Fruit fly (Drosophila melanogaster) whole organism, embryonic: ENCODE measurements around the gene CG4101.

Source experiments
- Bteb2 ChIP-seq: fragments of 200-800 bp; sonication (Bioruptor generic); optimal IDR thresholded peaks from 2 replicates; lab custom pipeline; 2016; ENCODE audit warnings: missing biosample characterization, missing genetic modification characterization
- CG10147 ChIP-seq: fragments of 200-800 bp; sonication (Bioruptor generic); optimal IDR thresholded peaks from 2 replicates; lab custom pipeline; 2019; ENCODE audit warnings: missing biosample characterization, mild to moderate bottlenecking, missing genetic modification characterization, moderate library complexity
- CG10431 ChIP-seq: fragments of 200-800 bp; sonication (Bioruptor generic); optimal IDR thresholded peaks from 3 replicates; lab custom pipeline; 2018; ENCODE audit warnings: missing biosample characterization, mild to moderate bottlenecking, missing genetic modification characterization
- CG11560 ChIP-seq: fragments of 200-800 bp; sonication (Bioruptor generic); IDR thresholded peaks from 3 replicates; pipeline ENCODE4 v1.3.6; 2022; ENCODE audit warnings: missing biosample characterization, missing genetic modification characterization
- CG11696 ChIP-seq: fragments of 200-800 bp; sonication (Bioruptor generic); IDR thresholded peaks from 2 replicates; pipeline ENCODE4 v1.3.6; 2022; ENCODE audit warnings: missing biosample characterization, missing genetic modification characterization
- CG12155 ChIP-seq: fragments of 200-800 bp; sonication (Bioruptor generic); optimal IDR thresholded peaks from 3 replicates; lab custom pipeline; 2016; ENCODE audit warnings: missing biosample characterization, missing genetic modification characterization
- CG13287 ChIP-seq: fragments of 200-800 bp; sonication (Bioruptor generic); IDR thresholded peaks from 2 replicates; pipeline ENCODE4 v1.3.6; 2022; ENCODE audit warnings: missing biosample characterization, missing genetic modification characterization; ENCODE audit not compliant: partially characterized antibody
- CG15514 ChIP-seq: fragments of 200-800 bp; sonication (Bioruptor generic); optimal IDR thresholded peaks from 3 replicates; lab custom pipeline; 2017; ENCODE audit warnings: missing biosample characterization, missing genetic modification characterization, mild to moderate bottlenecking, moderate library complexity, missing genetic modification reagents
- CG1602 ChIP-seq: fragments of 200-800 bp; sonication (Bioruptor generic); optimal IDR thresholded peaks from 3 replicates; lab custom pipeline; 2016; ENCODE audit warnings: missing biosample characterization, missing genetic modification characterization
- CG1603 ChIP-seq: fragments of 200-800 bp; sonication (Bioruptor generic); optimal IDR thresholded peaks from 2 replicates; lab custom pipeline; 2019; ENCODE audit warnings: missing biosample characterization, mild to moderate bottlenecking, missing genetic modification characterization, moderate library complexity
- CG1647 ChIP-seq: fragments of 200-800 bp; sonication (Bioruptor generic); optimal IDR thresholded peaks from 3 replicates; lab custom pipeline; 2016; ENCODE audit warnings: missing biosample characterization, missing genetic modification characterization
- CG2875 ChIP-seq: fragments of 200-800 bp; sonication (Bioruptor generic); optimal IDR thresholded peaks from 2 replicates; lab custom pipeline; 2017; ENCODE audit warnings: missing biosample characterization, mild to moderate bottlenecking, missing genetic modification characterization, missing genetic modification reagents
- CG31365 ChIP-seq: fragments of 200-800 bp; sonication (Bioruptor generic); optimal IDR thresholded peaks from 2 replicates; lab custom pipeline; 2018; ENCODE audit warnings: missing biosample characterization, mild to moderate bottlenecking, missing genetic modification characterization
- CG3847 ChIP-seq: fragments of 200-800 bp; sonication (Bioruptor generic); IDR thresholded peaks from 2 replicates; pipeline ENCODE4 v1.3.6; 2022; ENCODE audit warnings: missing biosample characterization, missing genetic modification characterization
- CG42726 ChIP-seq: fragments of 200-800 bp; sonication (Bioruptor generic); IDR thresholded peaks from 2 replicates; pipeline ENCODE4 v1.3.6; 2022; ENCODE audit warnings: missing biosample characterization, missing genetic modification characterization; ENCODE audit not compliant: partially characterized antibody
- CG6791 ChIP-seq: fragments of 200-800 bp; sonication (Bioruptor generic); IDR thresholded peaks from 3 replicates; pipeline ENCODE4 v1.3.6; 2022; ENCODE audit warnings: missing biosample characterization, missing genetic modification characterization; ENCODE audit not compliant: partially characterized antibody
- CG7556 ChIP-seq: fragments of 200-800 bp; sonication (Bioruptor generic); optimal IDR thresholded peaks from 2 replicates; lab custom pipeline; 2017; ENCODE audit warnings: missing biosample characterization, mild to moderate bottlenecking, missing genetic modification characterization
- CG9437 ChIP-seq: fragments of 200-800 bp; sonication (Bioruptor generic); optimal IDR thresholded peaks from 2 replicates; lab custom pipeline; 2018; ENCODE audit warnings: missing biosample characterization, mild to moderate bottlenecking, missing genetic modification characterization
- CHES-1-like ChIP-seq: fragments of 200-800 bp; sonication (Bioruptor generic); optimal IDR thresholded peaks from 2 replicates; lab custom pipeline; 2016; ENCODE audit warnings: missing biosample characterization, missing genetic modification characterization
- CTCF ChIP-seq: fragments of 200-800 bp; sonication (Bioruptor generic); optimal IDR thresholded peaks from 2 replicates; lab custom pipeline; 2017; ENCODE audit warnings: missing biosample characterization, mild to moderate bottlenecking, missing genetic modification characterization, moderate library complexity
- D19B ChIP-seq: fragments of 200-800 bp; sonication (Bioruptor generic); optimal IDR thresholded peaks from 2 replicates; lab custom pipeline; 2017; ENCODE audit warnings: missing biosample characterization, mild to moderate bottlenecking, missing genetic modification characterization
- Dek ChIP-seq: fragments of 200-800 bp; sonication (Bioruptor generic); optimal IDR thresholded peaks from 3 replicates; lab custom pipeline; 2019; ENCODE audit warnings: missing biosample characterization, mild to moderate bottlenecking, missing genetic modification characterization, moderate library complexity
- Dfd ChIP-seq, 2 experiments: fragments of >200 bp; optimal IDR thresholded peaks; 2 replicates each; lab custom pipeline; 2017; ENCODE audit warnings: missing biosample characterization in 2 of 2, missing genetic modification characterization in 2 of 2
- Fer2 ChIP-seq: fragments of 200-800 bp; sonication (Bioruptor generic); optimal IDR thresholded peaks from 2 replicates; lab custom pipeline; 2018; ENCODE audit warnings: missing biosample characterization, mild to moderate bottlenecking, missing genetic modification characterization, moderate library complexity
- Gug ChIP-seq: fragments of 200-800 bp; sonication (Bioruptor generic); IDR thresholded peaks from 4 replicates; pipeline ENCODE4 v1.3.6; 2022; ENCODE audit warnings: missing biosample characterization, missing genetic modification characterization
- HmgZ ChIP-seq: fragments of 200-800 bp; sonication (Bioruptor generic); optimal IDR thresholded peaks from 2 replicates; lab custom pipeline; 2018; ENCODE audit warnings: missing biosample characterization, mild to moderate bottlenecking, missing genetic modification characterization
- Lhr ChIP-seq: fragments of 200-800 bp; sonication (Bioruptor generic); optimal IDR thresholded peaks from 3 replicates; lab custom pipeline; 2017; ENCODE audit warnings: mild to moderate bottlenecking, missing biosample characterization, missing genetic modification reagents, missing genetic modification characterization
- MESR4 ChIP-seq: fragments of 200-800 bp; sonication (Bioruptor generic); optimal IDR thresholded peaks from 2 replicates; lab custom pipeline; 2018; ENCODE audit warnings: missing biosample characterization, mild to moderate bottlenecking, missing genetic modification characterization, moderate library complexity
- Pdp1 ChIP-seq, 2 experiments: fragments of 200-800 bp; sonication (Bioruptor generic); optimal IDR thresholded peaks; 3 replicates each; lab custom pipeline; 2016; ENCODE audit warnings: missing biosample characterization in 2 of 2, missing genetic modification characterization in 2 of 2, mild to moderate bottlenecking in 1 of 2, moderate library complexity in 1 of 2
- Ptx1 ChIP-seq: fragments of 200-800 bp; sonication (Bioruptor generic); IDR thresholded peaks from 2 replicates; pipeline ENCODE4 v1.3.6; 2022; ENCODE audit warnings: missing biosample characterization, missing genetic modification characterization
- Sin3A ChIP-seq: fragments of >200 bp; optimal IDR thresholded peaks from 2 replicates; lab custom pipeline; 2018
- amos ChIP-seq: fragments of 200-800 bp; sonication (Bioruptor generic); IDR thresholded peaks from 2 replicates; pipeline ENCODE4 v1.3.6; 2022; ENCODE audit warnings: missing biosample characterization, missing genetic modification characterization; ENCODE audit not compliant: partially characterized antibody
- ato ChIP-seq: fragments of 200-800 bp; sonication (Bioruptor generic); IDR thresholded peaks from 2 replicates; pipeline ENCODE4 v1.3.6; 2022; ENCODE audit warnings: missing biosample characterization, missing genetic modification characterization; ENCODE audit not compliant: partially characterized antibody
- dan ChIP-seq: fragments of 200-800 bp; sonication (Bioruptor generic); IDR thresholded peaks from 2 replicates; pipeline ENCODE4 v1.3.6; 2022; ENCODE audit warnings: missing biosample characterization, missing genetic modification characterization
- esg ChIP-seq: fragments of 200-800 bp; sonication (Bioruptor generic); conservative IDR thresholded peaks from 2 replicates; pipeline ENCODE4 v1.3.6; 2022; ENCODE audit warnings: missing biosample characterization, missing genetic modification characterization
- ewg ChIP-seq: fragments of 200-800 bp; sonication (Bioruptor generic); optimal IDR thresholded peaks from 3 replicates; lab custom pipeline; 2017; ENCODE audit warnings: mild to moderate bottlenecking, missing biosample characterization, missing genetic modification reagents, missing genetic modification characterization
- h ChIP-seq: fragments of >200 bp; optimal IDR thresholded peaks from 2 replicates; lab custom pipeline; 2017
- her ChIP-seq: fragments of 200-800 bp; sonication (Bioruptor generic); optimal IDR thresholded peaks from 2 replicates; lab custom pipeline; 2016; ENCODE audit warnings: missing biosample characterization, missing genetic modification characterization
- knrl ChIP-seq: fragments of 200-800 bp; sonication (Bioruptor generic); IDR thresholded peaks from 3 replicates; pipeline ENCODE4 v1.3.6; 2022; ENCODE audit warnings: missing biosample characterization, missing genetic modification characterization; ENCODE audit not compliant: partially characterized antibody
- lilli ChIP-seq: fragments of 200-800 bp; sonication (Bioruptor generic); optimal IDR thresholded peaks from 3 replicates; lab custom pipeline; 2016; ENCODE audit warnings: missing biosample characterization, missing genetic modification characterization
- nau ChIP-seq: fragments of 200-800 bp; sonication (Bioruptor generic); optimal IDR thresholded peaks from 3 replicates; lab custom pipeline; 2017; ENCODE audit warnings: missing biosample characterization, mild to moderate bottlenecking, missing genetic modification characterization, missing genetic modification reagents
- oc ChIP-seq: fragments of 200-800 bp; sonication (Bioruptor generic); optimal IDR thresholded peaks from 2 replicates; lab custom pipeline; 2018; ENCODE audit warnings: missing biosample characterization, mild to moderate bottlenecking, missing genetic modification characterization, moderate library complexity
- peb ChIP-seq: fragments of 200-800 bp; sonication (Bioruptor generic); IDR thresholded peaks from 2 replicates; pipeline ENCODE4 v1.3.6; 2022; ENCODE audit warnings: missing biosample characterization, missing genetic modification characterization
- pho ChIP-seq: fragments of 200-800 bp; sonication (Bioruptor generic); optimal IDR thresholded peaks from 2 replicates; lab custom pipeline; 2016; ENCODE audit warnings: missing biosample characterization, missing genetic modification characterization
- ro ChIP-seq: fragments of 200-800 bp; sonication (Bioruptor generic); IDR thresholded peaks from 2 replicates; pipeline ENCODE4 v1.3.6; 2022; ENCODE audit warnings: missing biosample characterization, missing genetic modification characterization
- sr ChIP-seq: fragments of 200-800 bp; sonication (Bioruptor generic); IDR thresholded peaks from 3 replicates; pipeline ENCODE4 v1.3.6; 2022; ENCODE audit warnings: missing biosample characterization, missing genetic modification characterization
- tin ChIP-seq: fragments of 200-800 bp; sonication (Bioruptor generic); optimal IDR thresholded peaks from 3 replicates; lab custom pipeline; 2016; ENCODE audit warnings: missing biosample characterization, missing genetic modification characterization
- twi ChIP-seq: fragments of 200-800 bp; optimal IDR thresholded peaks from 2 replicates; lab custom pipeline; 2019; ENCODE audit warnings: missing biosample characterization, mild to moderate bottlenecking, missing genetic modification characterization, moderate library complexity

CG4101 gene

dm6 chr3L:16661167-16662109, 49.2 kb downstream of the CG4101 start, which contains the start of gene Baldspot (continued):
- TF ChIP-seq ro (GFP tag; lab: Robert Waterston, UW) (no peak), Gug (0 out of 4 replicates have a peak, but pooled peaks have one; percentile 23), CG12155 (GFP tag; lab: Kevin White, UChicago) (peak; percentile 94), CG10431 (no peak), CG11696 (GFP tag; lab: Robert Waterston, UW) (no peak; the same call in 1 of the 2 replicates), sr (no peak), ewg (GFP tag; lab: Kevin White, UChicago) (peak; percentile 41), CG1647 (GFP tag; lab: Kevin White, UChicago) (peak; percentile 42), lilli (GFP tag; lab: Kevin White, UChicago) (peak; percentile 70), CG42726 (GFP tag; lab: Robert Waterston, UW) (peak; percentile 74; the same call in 1 of the 2 replicates), CG1602 (GFP tag; lab: Kevin White, UChicago) (peak; percentile 11), CG13287 (GFP tag; lab: Robert Waterston, UW) (peak; percentile 79), esg (GFP tag; lab: Robert Waterston, UW) (no peak), dan (GFP tag; lab: Robert Waterston, UW) (no peak), Bteb2 (GFP tag; lab: Kevin White, UChicago) (peak; percentile 23), CG9437 (GFP tag; lab: Kevin White, UChicago) (peak; percentile 57), CG1603 (peak; percentile 80), Dfd (GFP tag; optimal IDR thresholded peaks at IDR 0.05; lab: Kevin White, UChicago) (no peak), twi (no peak), pho (GFP tag; lab: Kevin White, UChicago) (peak; percentile 52), tin (peak; percentile 75), CG15514 (GFP tag; lab: Kevin White, UChicago) (peak; percentile 94), CG31365 (peak; percentile 81), CG6791 (GFP tag; lab: Robert Waterston, UW) (peak; percentile 75), Dek (peak; percentile 31), her (peak; percentile 74), Ptx1 (peak; percentile 46), peb (GFP tag; lab: Robert Waterston, UW) (0 out of 2 replicates have a peak, but pooled peaks have one; percentile 6), nau (GFP tag; lab: Kevin White, UChicago) (peak; percentile 65), oc (tag; lab: Kevin White, UChicago) (peak; percentile 72), Pdp1 (GFP tag; optimal IDR thresholded peaks at IDR 0.05; lab: Kevin White, UChicago) (peak; percentile 88 to 89), Sin3A (lab: Kevin White, UChicago) (peak; percentile 46), HmgZ (tag; lab: Kevin White, UChicago) (peak; percentile 82), Lhr (GFP tag; lab: Kevin White, UChicago) (peak; percentile 85), CG10147 (GFP tag; lab: Kevin White, UChicago) (peak; percentile 80), knrl (peak; percentile 63), CG11560 (tag; lab: Robert Waterston, UW) (peak; percentile 37; the same call in 1 of the 3 replicates), ato (GFP tag; lab: Robert Waterston, UW) (no peak; the same call in 1 of the 2 replicates), CHES-1-like (GFP tag; lab: Kevin White, UChicago) (peak; percentile 50), CG2875 (peak; percentile 31), amos (GFP tag; lab: Robert Waterston, UW) (peak; percentile 72; the same call in 1 of the 2 replicates), MESR4 (GFP tag; lab: Kevin White, UChicago) (peak; percentile 58), CG7556 (GFP tag; lab: Kevin White, UChicago) (peak; percentile 84), D19B (GFP tag; lab: Kevin White, UChicago) (peak; percentile 86), h (lab: Kevin White, UChicago) (no peak), CG3847 (GFP tag; lab: Robert Waterston, UW) (peak; percentile 52; the same call in 1 of the 2 replicates), CTCF (GFP tag; lab: Kevin White, UChicago) (peak; percentile 72), Fer2 (tag; lab: Kevin White, UChicago) (peak; percentile 77)
